Worm (Caenorhabditis elegans): Measurements from ENCODE around the gene sre-20.

sre-20 gene

ce11 chrV:12797992-12798391 is 13.2 kb upstream of the sre-20 start, which contains the start of gene ugt-6:
TSS of gene ugt-6 (minus strand) at chrV:12798224.
- no peak for TF ChIP-seq unc-62 (GFP tag; optimal IDR thresholded peaks at IDR 0.05)

ce11 chrV:12796908-12797490 is 12.2 kb upstream of the sre-20 start:
- TF ChIP-seq unc-62 (GFP tag; optimal IDR thresholded peaks at IDR 0.05), result no peak

- TF ChIP-seq unc-62 (GFP tag; optimal IDR thresholded peaks at IDR 0.05), result no peak
Observed at ce11 chrV:12795927-12796326, 11.2 kb upstream of the sre-20 start.

- no peak for TF ChIP-seq unc-62 (GFP tag; optimal IDR thresholded peaks at IDR 0.05)
Observed at ce11 chrV:12795196-12795595, 10.4 kb upstream of the sre-20 start, which contains the start of gene ugt-4. TSS of gene ugt-4 (minus strand) at chrV:12795336.

ce11 chrV:12792752-12793151 is 8.0 kb upstream of the sre-20 start, which contains the start of gene ugt-5:
TSS of gene ugt-5 (minus strand) at chrV:12792965.
- no peak for TF ChIP-seq unc-62 (GFP tag; optimal IDR thresholded peaks at IDR 0.05)

ce11 chrV:12790188-12790587 is 5.4 kb upstream of the sre-20 start, which contains the start of gene srbc-43:
TSS of gene srbc-43 (minus strand) at chrV:12790518.
- no peak for TF ChIP-seq unc-62 (GFP tag; optimal IDR thresholded peaks at IDR 0.05)

ce11 chrV:12788451-12788850 is 3.7 kb upstream of the sre-20 start, which contains the start of gene srbc-44:
TSS of gene srbc-44 (minus strand) at chrV:12788551.
- TF ChIP-seq unc-62 (GFP tag; optimal IDR thresholded peaks at IDR 0.05), result no peak

ce11 chrV:12787026-12787425 is 2.3 kb upstream of the sre-20 start, which contains the start of gene fkb-4:
TSS of gene fkb-4 (minus strand) at chrV:12787126.
- no peak for TF ChIP-seq unc-62 (GFP tag; optimal IDR thresholded peaks at IDR 0.05)

- TF ChIP-seq unc-62 (GFP tag; optimal IDR thresholded peaks at IDR 0.05), result no peak
Observed at ce11 chrV:12786340-12786739, 1.6 kb upstream of the sre-20 start.

ce11 chrV:12780248-12780647 is 4.5 kb downstream of the sre-20 start:
- TF ChIP-seq unc-62 (GFP tag; optimal IDR thresholded peaks at IDR 0.05), result no peak

ce11 chrV:12773852-12774251 is 10.9 kb downstream of the sre-20 start:
- no peak for TF ChIP-seq unc-62 (GFP tag; optimal IDR thresholded peaks at IDR 0.05)

ce11 chrV:12773222-12773621 is 11.5 kb downstream of the sre-20 start, which contains the start of gene ZC455.1:
TSS of gene ZC455.1 (plus strand) at chrV:12773522.
- TF ChIP-seq unc-62 (GFP tag; optimal IDR thresholded peaks at IDR 0.05), result no peak

- no peak for TF ChIP-seq unc-62 (GFP tag; optimal IDR thresholded peaks at IDR 0.05)
Observed at ce11 chrV:12768946-12769345, 15.8 kb downstream of the sre-20 start, which contains the start of gene srt-43. TSS of gene srt-43 (plus strand) at chrV:12769246.

- TF ChIP-seq unc-62 (GFP tag; optimal IDR thresholded peaks at IDR 0.05), result no peak
Observed at ce11 chrV:12763291-12763995, 21.3 kb downstream of the sre-20 start, which contains the start of the genes abcf-1 and scc-3. TSS of gene abcf-1 (minus strand) at chrV:12763375. TSS of gene scc-3 (plus strand) at chrV:12763945.

ce11 chrV:12760913-12761312 is 23.8 kb downstream of the sre-20 start, which contains the start of gene F18E2.15:
TSS of gene F18E2.15 (minus strand) at chrV:12761013.
- TF ChIP-seq unc-62 (GFP tag; optimal IDR thresholded peaks at IDR 0.05), result no peak

- no peak for TF ChIP-seq unc-62 (GFP tag; optimal IDR thresholded peaks at IDR 0.05)
Observed at ce11 chrV:12759660-12760059, 25.1 kb downstream of the sre-20 start, which contains the start of gene papl-1. TSS of gene papl-1 (minus strand) at chrV:12759760.

ce11 chrV:12754839-12755238 is 29.9 kb downstream of the sre-20 start, which contains the start of gene gpa-13:
TSS of gene gpa-13 (minus strand) at chrV:12754939.
- TF ChIP-seq unc-62 (GFP tag; optimal IDR thresholded peaks at IDR 0.05), result no peak
